Worm (Caenorhabditis elegans) whole organism, late embryonic: ENCODE measurements around the gene sod-4.

Source experiments
- C08G9.2 ChIP-seq: sonication (generic microtip); optimal IDR thresholded peaks from 2 replicates; lab custom pipeline; 2016; ENCODE audit warnings: mild to moderate bottlenecking, missing genetic modification characterization, moderate library complexity, missing compliant biosample characterization
- K02D7.2 ChIP-seq: sonication (generic microtip); optimal IDR thresholded peaks from 2 replicates; lab custom pipeline; 2017; ENCODE audit warnings: mild to moderate bottlenecking, missing genetic modification characterization, missing compliant biosample characterization
- K09A11.1 ChIP-seq: sonication (generic microtip); optimal IDR thresholded peaks from 2 replicates; lab custom pipeline; 2017; ENCODE audit warnings: antibody characterized with exemption, mild to moderate bottlenecking, missing genetic modification characterization, missing compliant biosample characterization; ENCODE audit not compliant: insufficient read depth
- Y22D7AL.16 ChIP-seq: sonication (generic microtip); optimal IDR thresholded peaks from 2 replicates; lab custom pipeline; 2016; ENCODE audit warnings: missing genetic modification characterization, missing compliant biosample characterization
- ama-1 ChIP-seq: fragments of 150-350 bp; optimal IDR thresholded peaks from 2 replicates; lab custom pipeline; 2014
- ceh-14 ChIP-seq: sonication (generic microtip); optimal IDR thresholded peaks from 2 replicates; lab custom pipeline; 2016; ENCODE audit warnings: missing genotype, missing genetic modification characterization, missing compliant biosample characterization
- ceh-18 ChIP-seq: sonication (generic microtip); optimal IDR thresholded peaks from 2 replicates; lab custom pipeline; 2016; ENCODE audit warnings: missing genetic modification characterization, missing compliant biosample characterization
- ceh-22 ChIP-seq: sonication (generic microtip); optimal IDR thresholded peaks from 2 replicates; lab custom pipeline; 2017; ENCODE audit warnings: missing biosample characterization, missing genetic modification characterization
- ceh-30 ChIP-seq: fragments of 150-350 bp; optimal IDR thresholded peaks from 2 replicates; lab custom pipeline; 2014; ENCODE audit warnings: missing biosample characterization, missing genetic modification characterization
- ceh-31 ChIP-seq: sonication (generic microtip); optimal IDR thresholded peaks from 2 replicates; lab custom pipeline; 2016; ENCODE audit warnings: missing genetic modification characterization, missing compliant biosample characterization
- ceh-45 ChIP-seq: fragments of 200-800 bp; sonication (Bioruptor generic); IDR thresholded peaks from 2 replicates; pipeline ENCODE4 v1.3.6; 2022; ENCODE audit warnings: missing genetic modification reagents, missing genetic modification characterization, missing compliant biosample characterization
- ceh-48 ChIP-seq: sonication (generic microtip); optimal IDR thresholded peaks from 2 replicates; lab custom pipeline; 2016; ENCODE audit warnings: missing genetic modification characterization, inconsistent platforms, missing compliant biosample characterization
- ceh-6 ChIP-seq: fragments of 200-800 bp; sonication (Bioruptor generic); optimal IDR thresholded peaks from 2 replicates; lab custom pipeline; 2018; ENCODE audit warnings: mild to moderate bottlenecking, missing genetic modification characterization, missing compliant biosample characterization
- ceh-9 ChIP-seq: sonication (generic microtip); optimal IDR thresholded peaks from 2 replicates; lab custom pipeline; 2016; ENCODE audit warnings: mild to moderate bottlenecking, missing genetic modification characterization, inconsistent platforms, missing compliant biosample characterization
- che-1 ChIP-seq: sonication (generic microtip); optimal IDR thresholded peaks from 2 replicates; lab custom pipeline; 2016; ENCODE audit warnings: mild to moderate bottlenecking, missing genetic modification characterization, missing compliant biosample characterization
- dve-1 ChIP-seq: sonication (generic microtip); optimal IDR thresholded peaks from 2 replicates; lab custom pipeline; 2017; ENCODE audit warnings: antibody characterized with exemption, mild to moderate bottlenecking, missing genetic modification characterization, missing compliant biosample characterization
- elt-2 ChIP-seq: sonication (generic microtip); optimal IDR thresholded peaks from 2 replicates; lab custom pipeline; 2016; ENCODE audit warnings: missing genetic modification reagents, missing genetic modification characterization, missing compliant biosample characterization
- ets-4 ChIP-seq: sonication (generic microtip); optimal IDR thresholded peaks from 2 replicates; lab custom pipeline; 2016; ENCODE audit warnings: missing genetic modification characterization, missing compliant biosample characterization
- fkh-10 ChIP-seq: fragments of 150-350 bp; optimal IDR thresholded peaks from 2 replicates; lab custom pipeline; 2014; ENCODE audit warnings: missing biosample characterization, missing genetic modification reagents, missing genetic modification characterization
- gmeb-2 ChIP-seq: sonication (generic microtip); optimal IDR thresholded peaks from 2 replicates; lab custom pipeline; 2016; ENCODE audit warnings: missing genetic modification characterization, inconsistent platforms, missing compliant biosample characterization
- hlh-13 ChIP-seq: fragments of 200-800 bp; sonication (Bioruptor generic); optimal IDR thresholded peaks from 2 replicates; lab custom pipeline; 2018; ENCODE audit warnings: mild to moderate bottlenecking, missing genetic modification characterization, missing compliant biosample characterization
- hlh-30 ChIP-seq: sonication (generic microtip); optimal IDR thresholded peaks from 2 replicates; lab custom pipeline; 2017; ENCODE audit warnings: antibody characterized with exemption, missing genetic modification characterization, missing compliant biosample characterization; ENCODE audit not compliant: insufficient read depth
- lin-11 ChIP-seq: fragments of 200-800 bp; sonication (Bioruptor generic); optimal IDR thresholded peaks from 2 replicates; lab custom pipeline; 2018; ENCODE audit warnings: mild to moderate bottlenecking, missing genetic modification characterization, missing compliant biosample characterization
- madf-2 ChIP-seq: sonication (generic microtip); optimal IDR thresholded peaks from 2 replicates; lab custom pipeline; 2017; ENCODE audit warnings: missing genetic modification characterization, missing compliant biosample characterization
- nfya-1 ChIP-seq: sonication (generic microtip); optimal IDR thresholded peaks from 2 replicates; lab custom pipeline; 2017; ENCODE audit warnings: missing genetic modification characterization, mild to moderate bottlenecking, missing compliant biosample characterization, antibody characterized with exemption, moderate library complexity
- nhr-232 ChIP-seq: sonication (generic microtip); optimal IDR thresholded peaks from 2 replicates; lab custom pipeline; 2016; ENCODE audit warnings: missing genetic modification characterization, missing compliant biosample characterization
- pag-3 ChIP-seq: sonication (generic microtip); optimal IDR thresholded peaks from 2 replicates; lab custom pipeline; 2016; ENCODE audit warnings: missing compliant biosample characterization, missing genetic modification characterization, borderline replicate concordance
- ttx-3 ChIP-seq: sonication (generic microtip); optimal IDR thresholded peaks from 2 replicates; lab custom pipeline; 2016; ENCODE audit warnings: missing genetic modification reagents, missing genetic modification characterization, missing compliant biosample characterization
- unc-3 ChIP-seq, 2 experiments: fragments of 200-800 bp in 1 of 2; sonication (Bioruptor generic) in 1 of 2; sonication (generic microtip) in 1 of 2; conservative IDR thresholded peaks in 1 of 2; optimal IDR thresholded peaks in 1 of 2; 2 replicates each; pipeline versions ENCODE4 v1.3.6 to Lab custom; 2016 to 2022; ENCODE audit warnings: missing compliant biosample characterization in 2 of 2, missing genetic modification characterization in 2 of 2, missing genetic modification reagents in 1 of 2
- unc-42 ChIP-seq: sonication (generic microtip); optimal IDR thresholded peaks from 2 replicates; lab custom pipeline; 2016; ENCODE audit warnings: missing genotype, missing genetic modification characterization, missing compliant biosample characterization
- unc-55 ChIP-seq: sonication (generic microtip); optimal IDR thresholded peaks from 2 replicates; lab custom pipeline; 2017; ENCODE audit warnings: missing biosample characterization, missing genetic modification reagents, missing genetic modification characterization
- ztf-16 ChIP-seq: sonication (generic microtip); optimal IDR thresholded peaks from 2 replicates; lab custom pipeline; 2017; ENCODE audit warnings: missing genetic modification characterization, missing compliant biosample characterization

sod-4 gene

DNA sequence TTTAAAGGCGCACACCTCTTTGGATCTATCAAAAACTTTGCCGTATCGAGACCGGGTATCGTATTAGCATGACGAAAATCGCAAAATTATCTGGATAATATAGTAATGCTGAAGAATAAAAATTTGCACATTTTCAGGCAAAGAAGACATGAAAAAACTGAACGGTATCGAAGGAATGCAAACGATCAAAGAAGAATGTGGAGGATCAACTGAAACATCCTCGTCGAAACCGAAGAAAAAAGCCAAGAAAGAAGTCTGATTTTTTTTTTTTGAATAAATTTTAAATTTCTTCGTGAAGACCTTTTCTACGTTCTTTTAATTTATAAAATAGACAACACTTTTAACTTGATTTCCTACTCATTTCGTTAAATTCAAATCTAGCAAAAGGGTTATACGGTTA lies 44.6 kb upstream of the sod-4 start, which contains the start of gene ZK1098.12:
ZK1098.12 (plus strand) TSS at position 301 of the 400 bp plus-strand sequence.
- TF ChIP-seq che-1 (tag; lab: Kevin White, UChicago) (no peak), pag-3 (tag; lab: Kevin White, UChicago) (no peak), unc-3 (GFP tag; conservative IDR thresholded peaks at IDR 0.05; lab: Robert Waterston, UW) (no peak), unc-3 (tag; optimal IDR thresholded peaks at IDR 0.05; lab: Kevin White, UChicago) (no peak), madf-2 (tag; lab: Kevin White, UChicago) (no peak), unc-42 (tag; lab: Kevin White, UChicago) (no peak), ets-4 (no peak)

DNA sequence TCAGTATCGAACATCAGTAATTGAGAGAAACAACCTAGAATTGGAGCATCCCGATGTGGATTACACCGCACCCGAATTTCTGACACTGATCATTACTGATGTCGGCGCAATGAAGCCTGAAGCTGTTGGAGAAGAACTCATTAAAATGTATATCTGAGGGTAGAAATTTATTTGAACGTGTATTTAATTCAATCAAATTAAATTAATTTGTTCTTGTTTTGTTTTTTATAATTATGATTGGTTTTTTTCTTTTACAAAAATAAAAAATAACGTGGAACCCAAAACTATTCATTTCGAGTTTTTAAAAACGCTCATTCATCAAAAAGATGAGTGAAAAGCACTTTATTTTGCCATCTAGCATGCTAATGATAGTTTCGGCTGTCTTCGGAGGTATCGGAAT lies 44.0 kb upstream of the sod-4 start, which contains the start of gene ZK1098.9:
ZK1098.9 (plus strand) TSS at position 301 of the 400 bp plus-strand sequence.
- TF ChIP-seq ceh-9 (tag; lab: Kevin White, UChicago) (no peak), nfya-1 (tag; lab: Kevin White, UChicago) (no peak), ama-1 (lab: Kevin White, UChicago) (no peak), C08G9.2 (no peak), fkh-10 (GFP tag; lab: Kevin White, UChicago) (no peak), ceh-31 (tag; lab: Kevin White, UChicago) (no peak), K09A11.1 (tag; lab: Kevin White, UChicago) (no peak), madf-2 (tag; lab: Kevin White, UChicago) (no peak), dve-1 (tag; lab: Kevin White, UChicago) (no peak), ets-4 (no peak), ztf-16 (no peak), hlh-13 (no peak), lin-11 (tag; lab: Kevin White, UChicago) (no peak), nhr-232 (no peak), hlh-30 (tag; lab: Kevin White, UChicago) (no peak), K02D7.2 (tag; lab: Kevin White, UChicago) (no peak), ttx-3 (no peak)
- TF ChIP-seq, all 69 proteins: peak for 0

DNA sequence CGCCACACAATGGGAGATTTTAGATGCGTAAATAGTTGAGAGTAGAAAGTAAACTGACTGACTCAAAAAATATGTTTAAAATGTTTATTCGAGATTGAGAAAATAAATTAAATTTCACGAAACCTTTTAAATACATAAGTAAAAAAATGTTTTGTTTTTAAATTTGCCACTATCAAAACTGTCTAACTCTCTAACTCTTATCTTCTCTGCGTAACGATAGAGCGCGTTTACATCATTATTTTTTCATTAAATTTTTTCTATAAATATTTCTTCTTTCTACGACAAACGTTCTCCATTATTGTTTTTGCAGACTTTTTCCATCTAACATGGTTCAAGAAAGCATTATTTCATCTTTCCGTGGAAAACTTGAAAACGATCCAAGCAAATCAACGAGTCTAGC lies 42.6 kb upstream of the sod-4 start, which contains the start of gene eif-2Balpha:
eif-2Balpha (plus strand) TSS at position 304 of the 400 bp plus-strand sequence.
- TF ChIP-seq K02D7.2 (tag; lab: Kevin White, UChicago), result no peak
- peak; percentile 25 for TF ChIP-seq unc-42 (tag; lab: Kevin White, UChicago)
- TF ChIP-seq ceh-22 (tag; lab: Kevin White, UChicago), result no peak
- no peak for TF ChIP-seq elt-2
- TF ChIP-seq Y22D7AL.16, result no peak
- TF ChIP-seq pag-3 (tag; lab: Kevin White, UChicago), result no peak

DNA sequence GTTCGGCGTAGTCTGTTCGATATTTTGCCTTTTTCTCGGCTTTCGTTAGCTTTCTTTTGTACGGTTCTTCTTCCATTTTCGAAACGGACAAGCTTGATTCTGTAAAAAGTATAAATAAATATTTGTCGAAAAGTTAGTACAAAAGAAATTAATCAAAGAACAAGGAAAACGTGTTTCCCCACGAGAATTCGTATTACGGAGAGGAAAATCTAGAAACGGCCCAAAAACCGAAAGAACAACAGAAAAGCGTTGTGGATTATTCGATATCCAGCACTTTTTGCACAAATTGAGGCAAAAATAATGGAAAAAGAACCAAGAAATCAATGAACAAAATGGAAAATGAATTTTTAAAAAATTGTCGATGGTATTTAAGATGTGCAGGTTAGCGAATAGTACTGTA lies 42.1 kb upstream of the sod-4 start, which contains the start of gene mut-7:
mut-7 (minus strand) TSS at position 101 of the 400 bp plus-strand sequence.
- TF ChIP-seq ceh-30 (tag; lab: Kevin White, UChicago) (no peak), nfya-1 (tag; lab: Kevin White, UChicago) (no peak), ceh-45 (GFP tag; lab: Robert Waterston, UW) (no peak), ceh-6 (GFP tag; lab: Kevin White, UChicago) (no peak), ttx-3 (no peak), gmeb-2 (tag; lab: Kevin White, UChicago) (no peak), elt-2 (no peak), ets-4 (no peak), ceh-18 (no peak), unc-55 (no peak), dve-1 (tag; lab: Kevin White, UChicago) (no peak)

DNA sequence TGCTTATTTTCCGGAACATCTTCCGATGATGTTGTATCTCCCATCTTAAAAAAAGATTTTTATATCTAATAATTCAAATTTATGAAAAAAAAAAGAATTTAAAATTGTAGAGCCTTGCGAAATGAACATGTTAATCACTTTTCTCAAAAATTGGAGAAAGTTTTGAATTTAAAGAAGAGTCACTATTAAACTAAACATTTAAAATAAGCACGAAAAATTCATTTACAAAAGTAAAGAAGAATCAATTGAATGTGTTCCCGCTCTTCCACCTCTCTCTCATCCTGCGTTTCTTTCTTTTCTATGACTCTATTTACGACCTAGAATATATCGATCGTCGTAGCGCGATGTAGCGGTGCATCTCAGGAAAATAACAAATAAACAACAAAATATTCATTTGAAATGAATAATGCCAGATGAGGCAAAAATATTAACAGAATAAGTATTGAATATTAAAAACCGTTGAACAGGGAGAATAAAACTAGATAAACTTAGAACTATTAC lies 38.5 kb upstream of the sod-4 start, which contains the start of gene ZK1098.3:
ZK1098.3 (minus strand) TSS at position 51 of the 501 bp plus-strand sequence.
- TF ChIP-seq ceh-48 (tag; lab: Kevin White, UChicago) (peak; percentile 84), ceh-14 (no peak), unc-55 (peak; percentile 2)
